Fruit fly (Drosophila melanogaster): Measurements from ENCODE around the gene CG11563.

CG11563 gene

DNA sequence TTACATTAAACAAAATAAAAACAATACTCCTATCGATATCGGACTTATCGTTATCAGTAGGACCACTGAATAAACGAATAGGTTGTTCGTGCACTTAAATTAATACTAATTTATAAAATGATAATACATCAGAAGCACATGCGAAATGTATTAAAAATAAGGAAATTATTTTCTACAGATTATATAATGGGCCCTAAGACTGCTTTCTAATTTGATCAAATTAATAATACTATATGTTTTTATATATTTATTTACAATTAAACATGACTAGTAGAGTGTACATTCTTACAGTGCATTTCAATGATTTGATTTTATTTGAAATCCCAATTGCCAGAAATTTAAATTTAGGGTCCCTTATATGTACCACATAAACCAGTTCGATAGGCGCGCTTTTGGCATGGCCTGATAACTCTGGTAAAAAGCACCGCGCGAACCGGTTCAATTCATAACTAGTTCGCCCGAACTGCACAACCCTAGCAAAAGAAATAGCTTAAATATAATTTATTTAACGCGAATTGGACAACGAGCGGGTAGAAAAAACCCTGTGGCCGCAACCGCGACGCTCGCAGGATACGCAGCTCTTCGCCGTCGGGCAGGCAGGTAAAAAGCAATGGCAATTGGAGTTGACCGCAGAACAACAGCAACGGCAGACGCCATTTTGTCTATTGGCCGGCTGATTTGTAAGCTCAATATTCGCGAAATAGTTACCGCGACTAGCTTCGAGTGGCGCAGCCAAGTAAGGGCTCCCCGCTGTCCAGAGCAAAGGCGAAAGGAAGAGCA is 39.9 kb downstream of the CG11563 start, which contains the start of the genes CG2126 and faf (continued):
- TF ChIP-seq CG9609 (GFP tag; optimal IDR thresholded peaks at IDR 0.05) (peak; percentile 45), CG4707 (GFP tag; optimal IDR thresholded peaks at IDR 0.05) (no peak), CG13624 (GFP tag; optimal IDR thresholded peaks at IDR 0.05) (peak; percentile 37), B-H1 (GFP tag; IDR thresholded peaks at IDR 0.05) (peak; percentile 56; the same call in 2 of the 3 replicates), Stat92E (GFP tag; optimal IDR thresholded peaks at IDR 0.05) (no peak), ind (GFP tag; optimal IDR thresholded peaks at IDR 0.05) (peak; percentile 82), NC2β (GFP tag; optimal IDR thresholded peaks at IDR 0.05) (peak; percentile 49), CG4820 (GFP tag; optimal IDR thresholded peaks at IDR 0.05) (peak; percentile 61), CG15073 (GFP tag; optimal IDR thresholded peaks at IDR 0.05) (peak; percentile 18), CG12391 (tag; optimal IDR thresholded peaks at IDR 0.05) (peak; percentile 92), Dref (GFP tag; IDR thresholded peaks at IDR 0.05) (peak; percentile 59), p53 (GFP tag; optimal IDR thresholded peaks at IDR 0.05) (no peak), CG11560 (tag; IDR thresholded peaks at IDR 0.05) (0 out of 3 replicates have a peak, but pooled peaks have one; percentile 34), CG8478 (optimal IDR thresholded peaks at IDR 0.05) (no peak), CG11093 (GFP tag; IDR thresholded peaks at IDR 0.05) (peak; percentile 62; the same call in 2 of the 3 replicates), tin (GFP tag; optimal IDR thresholded peaks at IDR 0.05) (peak; percentile 82), CG31365 (tag; optimal IDR thresholded peaks at IDR 0.05) (no peak), hkb (optimal IDR thresholded peaks at IDR 0.05) (no peak), hkb (GFP tag; IDR thresholded peaks at IDR 0.05) (peak; percentile 79), ato (GFP tag; IDR thresholded peaks at IDR 0.05; ENCODE audit: partially characterized antibody) (no peak), dmrt11E (tag; optimal IDR thresholded peaks at IDR 0.05) (peak; percentile 76), NfI (GFP tag; optimal IDR thresholded peaks at IDR 0.05) (peak; percentile 78), Bteb2 (GFP tag; optimal IDR thresholded peaks at IDR 0.05) (peak; percentile 41), Lpt (GFP tag; optimal IDR thresholded peaks at IDR 0.05) (no peak), YL-1 (GFP tag; optimal IDR thresholded peaks at IDR 0.05) (peak; percentile 12), Doc2 (GFP tag; IDR thresholded peaks at IDR 0.05) (no peak), HLH54F (GFP tag; optimal IDR thresholded peaks at IDR 0.05) (peak; percentile 64), CG10274 (GFP tag; optimal IDR thresholded peaks at IDR 0.05) (no peak), inv (GFP tag; IDR thresholded peaks at IDR 0.05; ENCODE audit: partially characterized antibody) (peak; percentile 31; the same call in 1 of the 2 replicates), CG15479 (GFP tag; optimal IDR thresholded peaks at IDR 0.05) (no peak), Ssrp (tag; optimal IDR thresholded peaks at IDR 0.05) (peak; percentile 80), lbe (GFP tag; optimal IDR thresholded peaks at IDR 0.05) (peak; percentile 55), otp (GFP tag; IDR thresholded peaks at IDR 0.05) (0 out of 3 replicates have a peak, but pooled peaks have one; percentile 44), CG15514 (GFP tag; optimal IDR thresholded peaks at IDR 0.05) (peak; percentile 99), CG1832 (GFP tag; optimal IDR thresholded peaks at IDR 0.05) (no peak), zfh2 (GFP tag; optimal IDR thresholded peaks at IDR 0.05) (peak; percentile 53), Eip74EF (GFP tag; optimal IDR thresholded peaks at IDR 0.05) (peak in 1 of 2 experiments; percentile 62), btn (GFP tag; optimal IDR thresholded peaks at IDR 0.05) (no peak), CG14965 (GFP tag; optimal IDR thresholded peaks at IDR 0.05; ENCODE audit: borderline replicate concordance) (no peak), CG1647 (GFP tag; optimal IDR thresholded peaks at IDR 0.05) (peak; percentile 6), D (optimal IDR thresholded peaks at IDR 0.05) (no peak), D (GFP tag; optimal IDR thresholded peaks at IDR 0.05) (peak; percentile 48), Asciz (GFP tag; optimal IDR thresholded peaks at IDR 0.05) (no peak), CG4404 (GFP tag; IDR thresholded peaks at IDR 0.05) (peak; percentile 42), pnt (GFP tag; optimal IDR thresholded peaks at IDR 0.05) (peak; percentile 32), Ets97D (GFP tag; optimal IDR thresholded peaks at IDR 0.05) (peak; percentile 60), CG2116 (GFP tag; optimal IDR thresholded peaks at IDR 0.05) (peak; percentile 75), aop (GFP tag; IDR thresholded peaks at IDR 0.05) (no peak), CG6272 (GFP tag; IDR thresholded peaks at IDR 0.05) (peak; percentile 66; the same call in 1 of the 2 replicates), CG12104 (GFP tag; optimal IDR thresholded peaks at IDR 0.05) (peak; percentile 75)
